Fruit fly (Drosophila melanogaster): ENCODE data around the gene IleRS.
A peak's percentile ranks its signal among the peaks of the same experiment; 100 is the strongest.

The IleRS gene

DNA sequence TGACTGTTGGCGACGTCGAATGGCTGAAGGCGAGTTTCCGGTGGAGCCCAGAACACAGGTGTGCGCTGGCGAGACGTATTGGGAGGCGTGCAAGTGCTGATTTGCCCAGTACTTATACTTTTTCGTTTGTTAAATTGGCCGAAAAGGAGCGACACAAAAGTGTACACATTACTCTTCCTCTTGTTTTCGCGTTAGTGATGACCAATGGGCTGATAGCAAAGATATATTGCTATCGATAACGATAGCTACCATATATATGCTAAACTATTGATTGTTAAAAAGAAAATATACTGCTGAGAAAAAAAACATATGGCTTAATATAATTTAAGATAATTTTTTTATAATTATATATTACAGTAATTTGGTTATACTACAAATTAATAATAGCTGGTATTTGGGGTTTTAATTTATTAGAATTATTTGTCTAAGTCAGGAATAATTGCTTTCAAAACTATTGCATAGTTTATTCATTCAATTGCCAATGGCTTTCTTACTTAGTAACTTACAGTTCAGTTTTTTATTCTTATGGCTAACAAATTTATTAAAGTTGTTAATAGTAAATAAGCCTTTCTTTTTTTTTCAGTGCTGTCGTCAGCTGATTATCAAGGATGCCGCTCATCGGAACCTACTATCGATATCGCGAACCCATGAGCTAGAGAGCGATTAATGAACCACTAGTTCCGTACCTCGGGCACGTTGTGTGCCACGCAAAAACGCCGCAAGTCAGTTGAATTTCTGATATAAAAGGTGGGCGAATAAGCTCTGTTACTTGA is at the start of gene IleRS, which contains the start of gene Hem (continued):
- TF ChIP-seq CHES-1-like (GFP tag; optimal IDR thresholded peaks at IDR 0.05) (peak; percentile 65), CG3847 (GFP tag; IDR thresholded peaks at IDR 0.05) (peak; percentile 90), Hr78 (GFP tag; optimal IDR thresholded peaks at IDR 0.05) (no peak), CG10267 (tag; optimal IDR thresholded peaks at IDR 0.05) (peak; percentile 91), CG11398 (GFP tag; optimal IDR thresholded peaks at IDR 0.05) (peak; percentile 60), Dek (tag; optimal IDR thresholded peaks at IDR 0.05) (peak; percentile 90), CG32532 (GFP tag; IDR thresholded peaks at IDR 0.05) (peak; percentile 93), CG11456 (GFP tag; IDR thresholded peaks at IDR 0.05) (peak; percentile 91), CG1647 (GFP tag; optimal IDR thresholded peaks at IDR 0.05) (peak; percentile 66), sima (GFP tag; optimal IDR thresholded peaks at IDR 0.05) (peak; percentile 72), CG15479 (GFP tag; optimal IDR thresholded peaks at IDR 0.05) (peak; percentile 23), lbe (GFP tag; optimal IDR thresholded peaks at IDR 0.05) (no peak), Lim3 (GFP tag; IDR thresholded peaks at IDR 0.05) (peak; percentile 63; the same call in 1 of the 2 replicates), CG2120 (GFP tag; optimal IDR thresholded peaks at IDR 0.05) (peak; percentile 92), stwl (tag; optimal IDR thresholded peaks at IDR 0.05) (peak; percentile 66), HLH54F (GFP tag; optimal IDR thresholded peaks at IDR 0.05) (peak; percentile 79), trem (tag; optimal IDR thresholded peaks at IDR 0.05) (peak; percentile 93), Ravus (GFP tag; IDR thresholded peaks at IDR 0.05) (peak; percentile 71), CG4820 (GFP tag; optimal IDR thresholded peaks at IDR 0.05) (peak; percentile 94), CG2129 (GFP tag; IDR thresholded peaks at IDR 0.05; ENCODE audit: partially characterized antibody) (no peak; the same call in 1 of the 2 replicates), CG16815 (GFP tag; optimal IDR thresholded peaks at IDR 0.05) (peak; percentile 90), Dp (GFP tag; optimal IDR thresholded peaks at IDR 0.05) (peak; percentile 29), Abd-B (GFP tag; optimal IDR thresholded peaks at IDR 0.05) (peak; percentile 94), Stat92E (GFP tag; optimal IDR thresholded peaks at IDR 0.05) (peak in 1 of 3 experiments; percentile 72), Eip74EF (GFP tag; optimal IDR thresholded peaks at IDR 0.05) (no peak), CG6813 (GFP tag; optimal IDR thresholded peaks at IDR 0.05) (peak; percentile 85), sr (GFP tag; IDR thresholded peaks at IDR 0.05) (peak; percentile 55; the same call in 1 of the 3 replicates), CG13624 (GFP tag; optimal IDR thresholded peaks at IDR 0.05) (peak; percentile 90), Side (GFP tag; optimal IDR thresholded peaks at IDR 0.05) (peak; percentile 84), cas (GFP tag; IDR thresholded peaks at IDR 0.05) (peak; percentile 68; the same call in 1 of the 2 replicates), CG5180 (GFP tag; optimal IDR thresholded peaks at IDR 0.05) (peak; percentile 65), so (GFP tag; IDR thresholded peaks at IDR 0.05) (peak; percentile 87), kah (GFP tag; optimal IDR thresholded peaks at IDR 0.05) (peak; percentile 71), CG15073 (GFP tag; optimal IDR thresholded peaks at IDR 0.05) (peak; percentile 56), ase (GFP tag; IDR thresholded peaks at IDR 0.05) (peak; percentile 85), kay (GFP tag; optimal IDR thresholded peaks at IDR 0.05) (peak; percentile 89), fd64A (GFP tag; optimal IDR thresholded peaks at IDR 0.05) (no peak), CG13775 (GFP tag; optimal IDR thresholded peaks at IDR 0.05) (peak; percentile 95), luna (GFP tag; optimal IDR thresholded peaks at IDR 0.05) (peak; percentile 73), CG9797 (GFP tag; optimal IDR thresholded peaks at IDR 0.05) (peak; percentile 20), CG14965 (GFP tag; optimal IDR thresholded peaks at IDR 0.05; ENCODE audit: borderline replicate concordance) (peak; percentile 30), CG3163 (GFP tag; optimal IDR thresholded peaks at IDR 0.05) (peak; percentile 64), sc (optimal IDR thresholded peaks at IDR 0.05) (no peak), sc (GFP tag; optimal IDR thresholded peaks at IDR 0.05) (peak; percentile 90), unpg (GFP tag; optimal IDR thresholded peaks at IDR 0.05) (peak; percentile 94), ewg (GFP tag; optimal IDR thresholded peaks at IDR 0.05) (peak; percentile 84), gfzf (GFP tag; optimal IDR thresholded peaks at IDR 0.05) (peak; percentile 0), grau (tag; optimal IDR thresholded peaks at IDR 0.05) (peak; percentile 92)

Measured in whole organism, embryonic.